Worm (Caenorhabditis elegans) whole organism, L4 larva: ENCODE results near the gene T28D9.16.
A peak's percentile ranks its signal among the peaks of the same experiment; 100 is the strongest.

Source experiments
- F44E2.7 ChIP-seq: fragments of 200-800 bp; sonication (Bioruptor generic); IDR thresholded peaks from 2 replicates; pipeline ENCODE4 v2.1.2; 2022; ENCODE audit warnings: missing genetic modification characterization, missing compliant biosample characterization
- F49E8.2 ChIP-seq: sonication (generic microtip); optimal IDR thresholded peaks from 2 replicates; lab custom pipeline; 2016; ENCODE audit warnings: missing compliant biosample characterization, mild to moderate bottlenecking, missing genetic modification characterization, borderline replicate concordance
- Y105C5A.15 ChIP-seq: fragments of 200-800 bp; sonication (Bioruptor generic); IDR thresholded peaks from 2 replicates; pipeline ENCODE4 v1.3.6; 2022; ENCODE audit warnings: missing genetic modification characterization, missing compliant biosample characterization
- Y48G9A.11 ChIP-seq: fragments of 200-800 bp; sonication (Bioruptor generic); IDR thresholded peaks from 2 replicates; pipeline ENCODE4 v1.3.6; 2022; ENCODE audit warnings: missing genetic modification reagents, missing genetic modification characterization, missing compliant biosample characterization
- ZK337.2 ChIP-seq: fragments of 200-800 bp; sonication (Bioruptor generic); IDR thresholded peaks from 2 replicates; pipeline ENCODE4 v1.3.6; 2022; ENCODE audit warnings: missing genetic modification reagents, missing genetic modification characterization, missing compliant biosample characterization
- aha-1 ChIP-seq: fragments of 150-350 bp; peaks from one replicate; lab custom pipeline; 2014; ENCODE audit warnings: missing biosample characterization, missing genetic modification characterization
- ceh-20 ChIP-seq: fragments of 200-800 bp; sonication (Bioruptor generic); IDR thresholded peaks from 2 replicates; pipeline ENCODE4 v1.3.6; 2022; ENCODE audit warnings: missing genetic modification reagents, missing genetic modification characterization, missing compliant biosample characterization
- ceh-62 ChIP-seq: sonication (generic microtip); optimal IDR thresholded peaks from 2 replicates; lab custom pipeline; 2017; ENCODE audit warnings: missing biosample characterization, missing genetic modification characterization
- ceh-82 ChIP-seq: sonication (generic microtip); optimal IDR thresholded peaks from 2 replicates; lab custom pipeline; 2017; ENCODE audit warnings: missing biosample characterization, missing genetic modification characterization
- ces-1 ChIP-seq: fragments of 150-350 bp; sonication (generic microtip); optimal IDR thresholded peaks from 4 replicates; lab custom pipeline; 2014; ENCODE audit warnings: missing biosample characterization, missing genetic modification reagents, missing genetic modification characterization
- ctbp-1 ChIP-seq: fragments of 200-800 bp; sonication (Bioruptor generic); IDR thresholded peaks from 2 replicates; pipeline ENCODE4 v1.3.6; 2022; ENCODE audit warnings: missing genetic modification reagents, missing genetic modification characterization, missing compliant biosample characterization
- daf-16 ChIP-seq, 3 experiments: sonication (generic microtip); optimal IDR thresholded peaks; 2 replicates each; lab custom pipeline; 2016 to 2017; ENCODE audit warnings: missing genetic modification characterization in 3 of 3, missing genetic modification reagents in 3 of 3, mild to moderate bottlenecking in 2 of 3, missing compliant biosample characterization in 2 of 3, missing biosample characterization in 1 of 3, moderate library complexity in 1 of 3
- dmd-8 ChIP-seq: fragments of 200-800 bp; sonication (Bioruptor generic); IDR thresholded peaks from 2 replicates; pipeline ENCODE4 v1.3.6; 2022; ENCODE audit warnings: missing genetic modification characterization, missing compliant biosample characterization
- duxl-1 ChIP-seq: sonication (generic microtip); optimal IDR thresholded peaks from 2 replicates; lab custom pipeline; 2016; ENCODE audit warnings: mild to moderate bottlenecking, missing genetic modification characterization, moderate library complexity, missing compliant biosample characterization; ENCODE audit not compliant: poor library complexity
- lin-13 ChIP-seq: fragments of 150-350 bp; optimal IDR thresholded peaks from 2 replicates; lab custom pipeline; 2014; ENCODE audit warnings: missing biosample characterization, missing genetic modification reagents, missing genetic modification characterization
- lin-38 ChIP-seq: fragments of 200-800 bp; sonication (Bioruptor generic); IDR thresholded peaks from 2 replicates; pipeline ENCODE4 v1.3.6; 2022; ENCODE audit warnings: missing genetic modification reagents, missing genetic modification characterization, missing compliant biosample characterization
- lsy-2 ChIP-seq, 2 experiments: fragments of 150-350 bp in 1 of 2; sonication (generic microtip) in 1 of 2; optimal IDR thresholded peaks; 2 replicates each; lab custom pipeline; 2014 to 2017; ENCODE audit warnings: missing biosample characterization in 2 of 2, missing genetic modification characterization in 2 of 2
- nhr-237 ChIP-seq: sonication (generic microtip); optimal IDR thresholded peaks from 2 replicates; lab custom pipeline; 2017; ENCODE audit warnings: missing biosample characterization, missing genetic modification characterization
- nhr-25 ChIP-seq: sonication (generic microtip); optimal IDR thresholded peaks from 2 replicates; lab custom pipeline; 2017; ENCODE audit warnings: missing genetic modification characterization, mild to moderate bottlenecking, missing compliant biosample characterization, antibody characterized with exemption, moderate library complexity, borderline replicate concordance; ENCODE audit not compliant: insufficient read depth
- pha-4 ChIP-seq, 2 experiments: fragments of 150-350 bp in 1 of 2; fragments of 200-800 bp in 1 of 2; sonication (Bioruptor generic) in 1 of 2; IDR thresholded peaks in 1 of 2; optimal IDR thresholded peaks in 1 of 2; 2 replicates each; pipeline versions ENCODE4 v1.3.6 to Lab custom; 2014 to 2022; ENCODE audit warnings: missing genetic modification characterization in 2 of 2, missing genetic modification reagents in 2 of 2, missing biosample characterization in 1 of 2, missing compliant biosample characterization in 1 of 2
- sdz-12 ChIP-seq: fragments of 200-800 bp; sonication (Bioruptor generic); optimal IDR thresholded peaks from 2 replicates; lab custom pipeline; 2018; ENCODE audit warnings: mild to moderate bottlenecking, missing genetic modification characterization, missing compliant biosample characterization
- snpc-1.2 ChIP-seq: fragments of 200-800 bp; sonication (Bioruptor generic); IDR thresholded peaks from 2 replicates; pipeline ENCODE4 v1.3.6; 2022; ENCODE audit warnings: missing genetic modification reagents, missing genetic modification characterization, missing compliant biosample characterization
- tag-97 ChIP-seq: fragments of 200-800 bp; sonication (Bioruptor generic); IDR thresholded peaks from 2 replicates; pipeline ENCODE4 v1.3.6; 2022; ENCODE audit warnings: missing genetic modification characterization, missing compliant biosample characterization
- tra-1 ChIP-seq: fragments of 200-800 bp; sonication (Bioruptor generic); IDR thresholded peaks from 2 replicates; pipeline ENCODE4 v1.3.6; 2022; ENCODE audit warnings: missing genetic modification reagents, missing genetic modification characterization, missing compliant biosample characterization
- unc-39 ChIP-seq: sonication (generic microtip); optimal IDR thresholded peaks from 2 replicates; lab custom pipeline; 2017; ENCODE audit warnings: missing biosample characterization, missing genetic modification characterization
- unc-62 ChIP-seq, 3 experiments: fragments of 150-350 bp in 1 of 3; sonication (generic microtip); optimal IDR thresholded peaks in 2 of 3; peaks in 1 of 3; 1 replicate in 1 of 3; 2 replicates in 2 of 3; lab custom pipeline; 2014 to 2017; ENCODE audit warnings: missing biosample characterization in 3 of 3, missing genetic modification characterization in 3 of 3, missing genetic modification reagents in 3 of 3, missing genotype in 1 of 3
- zip-11 ChIP-seq: fragments of 200-800 bp; sonication (Bioruptor generic); IDR thresholded peaks from 2 replicates; pipeline ENCODE4 v1.3.6; 2022; ENCODE audit warnings: missing genetic modification characterization, missing compliant biosample characterization
- zip-2 ChIP-seq: fragments of 150-350 bp; optimal IDR thresholded peaks from 2 replicates; lab custom pipeline; 2014; ENCODE audit warnings: missing biosample characterization, missing genetic modification characterization

T28D9.16 gene

ce11 chrII:6493709-6494326 lies 18.3 kb downstream of the T28D9.16 start:
- no peak for TF ChIP-seq ceh-82 (tag; lab: Kevin White, UChicago)
- no peak for TF ChIP-seq Y105C5A.15 (GFP tag; lab: Robert Waterston, UW)
- TF ChIP-seq lsy-2 (tag; optimal IDR thresholded peaks at IDR 0.05; lab: Kevin White, UChicago), result peak in 1 of 2 experiments; percentile 27
- TF ChIP-seq duxl-1 (tag; lab: Kevin White, UChicago), result peak; percentile 31
- no peak for TF ChIP-seq sdz-12 (GFP tag; lab: Kevin White, UChicago)
- peak; percentile 49 for TF ChIP-seq lin-38 (GFP tag; lab: Robert Waterston, UW)
- no peak for TF ChIP-seq lin-13 (GFP tag; lab: Kevin White, UChicago)
- TF ChIP-seq nhr-237, result no peak
- TF ChIP-seq tra-1 (GFP tag; lab: Robert Waterston, UW), result no peak
- no peak for TF ChIP-seq ceh-20 (GFP tag; lab: Robert Waterston, UW)
- no peak for TF ChIP-seq zip-11
- peak in 1 of 2 experiments; percentile 94 for TF ChIP-seq unc-62 (GFP tag; optimal IDR thresholded peaks at IDR 0.05 in 1 of 2; lab: Kevin White, UChicago)
- TF ChIP-seq unc-62 (tag; optimal IDR thresholded peaks at IDR 0.05; lab: Kevin White, UChicago), result no peak
- TF ChIP-seq ctbp-1 (GFP tag; lab: Robert Waterston, UW), result no peak
- TF ChIP-seq Y48G9A.11 (GFP tag; lab: Robert Waterston, UW), result peak; percentile 52; the same call in 1 of the 2 replicates
- TF ChIP-seq pha-4 (GFP tag; IDR thresholded peaks at IDR 0.05; lab: Robert Waterston, UW), result no peak
- no peak for TF ChIP-seq pha-4 (tag; optimal IDR thresholded peaks at IDR 0.05; lab: Kevin White, UChicago)
- TF ChIP-seq F49E8.2 (tag; lab: Kevin White, UChicago), result peak; percentile 26
- no peak for TF ChIP-seq tag-97
- no peak for TF ChIP-seq ZK337.2 (GFP tag; lab: Robert Waterston, UW)
- TF ChIP-seq ces-1 (GFP tag; lab: Kevin White, UChicago), result no peak
- no peak for TF ChIP-seq dmd-8 (GFP tag; lab: Robert Waterston, UW)
- no peak for TF ChIP-seq aha-1
- TF ChIP-seq daf-16 (GFP tag; optimal IDR thresholded peaks at IDR 0.05; lab: Kevin White, UChicago), result no peak
- no peak for TF ChIP-seq daf-16 (tag; optimal IDR thresholded peaks at IDR 0.05; lab: Kevin White, UChicago)
- no peak for TF ChIP-seq ceh-62 (tag; lab: Kevin White, UChicago)

ce11 chrII:6496496-6496895 lies 21.0 kb downstream of the T28D9.16 start:
- TF ChIP-seq aha-1, result peak; percentile 92
- peak in 1 of 2 experiments; percentile 17 for TF ChIP-seq unc-62 (GFP tag; optimal IDR thresholded peaks at IDR 0.05 in 1 of 2; lab: Kevin White, UChicago)
- TF ChIP-seq unc-62 (tag; optimal IDR thresholded peaks at IDR 0.05; lab: Kevin White, UChicago), result no peak
- TF ChIP-seq zip-2, result no peak

ce11 chrII:6497137-6497536 lies 21.6 kb downstream of the T28D9.16 start:
- TF ChIP-seq unc-62 (GFP tag; optimal IDR thresholded peaks at IDR 0.05 in 1 of 2; lab: Kevin White, UChicago), result peak in 1 of 2 experiments; percentile 66
- TF ChIP-seq unc-62 (tag; optimal IDR thresholded peaks at IDR 0.05; lab: Kevin White, UChicago), result no peak
- TF ChIP-seq snpc-1.2, result no peak

ce11 chrII:6498609-6499008 lies 23.1 kb downstream of the T28D9.16 start:
- no peak for TF ChIP-seq nhr-25
- TF ChIP-seq lsy-2 (tag; optimal IDR thresholded peaks at IDR 0.05; lab: Kevin White, UChicago), result peak in 1 of 2 experiments; percentile 8
- TF ChIP-seq F44E2.7, result no peak
- no peak for TF ChIP-seq unc-39 (tag; lab: Kevin White, UChicago)
- 0 out of 2 replicates have a peak, but pooled peaks have one; percentile 33 for TF ChIP-seq ctbp-1 (GFP tag; lab: Robert Waterston, UW)
- TF ChIP-seq, all 104 proteins: peak for 2

- TF ChIP-seq dmd-8 (GFP tag; lab: Robert Waterston, UW), result no peak
- peak in 1 of 2 experiments; percentile 36 for TF ChIP-seq unc-62 (GFP tag; optimal IDR thresholded peaks at IDR 0.05 in 1 of 2; lab: Kevin White, UChicago)
- no peak for TF ChIP-seq unc-62 (tag; optimal IDR thresholded peaks at IDR 0.05; lab: Kevin White, UChicago)
- no peak for TF ChIP-seq ZK337.2 (GFP tag; lab: Robert Waterston, UW)
- TF ChIP-seq, all 104 proteins: peak for 1
Observed at ce11 chrII:6499067-6499466, 23.6 kb downstream of the T28D9.16 start, which contains the start of gene twk-49. twk-49 (minus strand) TSS chrII:6499167.
